Fruit fly (Drosophila melanogaster): Measurements from ENCODE around the gene CG9536.

Gene CG9536

dm6 chr2L:6476753-6477152 is at the start of gene CG9536:
CG9536 (minus strand) TSS chr2L:6476975.
- no peak for TF ChIP-seq Dll (optimal IDR thresholded peaks at IDR 0.05)
- TF ChIP-seq psq (optimal IDR thresholded peaks at IDR 0.05): no peak
- TF ChIP-seq EcR (GFP tag; optimal IDR thresholded peaks at IDR 0.05): no peak
- no peak for TF ChIP-seq CG8478 (optimal IDR thresholded peaks at IDR 0.05)
- no peak for TF ChIP-seq usp (GFP tag; optimal IDR thresholded peaks at IDR 0.05)

DNA sequence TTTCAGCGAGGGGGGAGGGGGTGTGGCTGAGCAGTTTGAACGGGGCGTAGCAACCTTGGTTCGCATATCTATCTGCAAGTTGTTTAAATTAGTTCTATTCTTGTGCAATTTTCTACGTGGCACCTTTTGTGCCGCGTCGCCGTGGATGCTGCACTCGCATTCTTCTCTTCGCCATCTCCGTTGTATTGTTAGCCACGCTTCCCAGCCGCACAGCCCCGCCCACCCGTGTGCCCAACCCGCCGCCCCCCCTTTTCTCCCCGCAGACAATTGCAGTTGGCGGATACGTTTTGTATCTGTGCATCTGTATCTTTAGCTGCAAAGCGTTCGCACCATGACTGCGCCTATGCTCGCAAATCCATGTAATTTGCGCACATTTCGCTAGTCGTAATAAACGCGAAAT is 37.2 kb upstream of the CG9536 start:
- no peak for TF ChIP-seq CG8478 (optimal IDR thresholded peaks at IDR 0.05)
- TF ChIP-seq pan (optimal IDR thresholded peaks at IDR 0.05): no peak
- no peak for TF ChIP-seq Dll (optimal IDR thresholded peaks at IDR 0.05)
- TF ChIP-seq usp (GFP tag; optimal IDR thresholded peaks at IDR 0.05): no peak
- TF ChIP-seq psq (optimal IDR thresholded peaks at IDR 0.05): no peak
- no peak for TF ChIP-seq EcR (GFP tag; optimal IDR thresholded peaks at IDR 0.05)

dm6 chr2L:6508666-6509065 is 31.9 kb upstream of the CG9536 start:
- TF ChIP-seq psq (optimal IDR thresholded peaks at IDR 0.05) (no peak), pan (optimal IDR thresholded peaks at IDR 0.05) (no peak), Dll (optimal IDR thresholded peaks at IDR 0.05) (no peak), usp (GFP tag; optimal IDR thresholded peaks at IDR 0.05) (no peak), EcR (GFP tag; optimal IDR thresholded peaks at IDR 0.05) (no peak), CG8478 (optimal IDR thresholded peaks at IDR 0.05) (no peak)

DNA sequence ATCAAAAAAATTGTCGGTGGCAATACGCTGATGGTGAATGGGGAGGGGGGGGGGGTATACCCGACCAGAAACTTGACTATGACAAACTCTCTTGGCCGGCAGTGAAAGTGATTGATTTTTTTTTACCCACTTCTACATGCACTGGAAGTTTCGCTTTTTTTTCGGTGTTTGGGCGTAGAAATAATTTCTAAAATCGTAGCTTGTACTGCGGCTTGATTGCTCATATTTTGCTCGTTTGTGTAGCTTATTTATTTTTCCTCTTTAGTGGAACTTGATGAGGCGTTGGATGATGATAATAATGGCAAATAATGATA is 26.9 kb upstream of the CG9536 start:
- TF ChIP-seq psq (optimal IDR thresholded peaks at IDR 0.05): no peak

DNA sequence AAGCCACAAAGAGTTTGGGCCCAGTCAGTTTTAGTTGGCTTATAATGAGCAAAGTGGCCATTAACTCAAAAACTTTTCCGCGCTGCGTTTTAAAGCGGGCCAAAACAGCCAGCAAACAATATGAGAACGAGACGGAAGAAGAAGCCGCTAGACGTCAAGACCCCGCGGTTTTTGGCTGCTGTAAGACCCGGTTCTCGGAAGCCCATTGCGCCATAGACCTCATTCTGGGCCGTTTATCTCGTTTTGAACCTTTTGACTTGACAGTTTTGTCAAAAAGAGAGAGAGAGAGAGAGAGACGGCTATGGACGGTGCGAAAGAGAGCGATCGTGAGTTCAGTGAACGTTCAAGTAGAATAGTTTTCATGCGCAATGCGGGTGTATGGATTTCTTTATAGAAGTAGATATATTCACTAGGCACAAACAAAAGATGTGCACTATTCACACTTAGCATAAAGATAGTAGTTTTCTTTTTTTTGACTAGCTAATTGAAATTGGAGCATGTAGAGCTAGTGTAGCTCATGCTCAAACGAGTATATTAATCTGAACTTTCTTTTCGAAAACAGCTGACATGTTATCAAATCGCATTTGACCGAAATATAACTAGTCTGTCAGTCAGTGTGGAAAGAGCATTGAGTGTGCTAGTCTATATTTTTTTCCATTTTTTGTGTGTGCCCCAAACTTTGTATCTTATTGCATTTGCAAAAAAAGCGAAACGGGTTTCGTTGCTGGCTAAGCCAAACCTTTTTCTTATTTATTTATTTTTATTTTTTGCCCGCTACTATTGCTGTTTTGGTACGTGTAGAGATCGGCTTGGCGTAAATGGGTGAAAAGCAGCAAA is 26.3 kb upstream of the CG9536 start:
- TF ChIP-seq pan (optimal IDR thresholded peaks at IDR 0.05) (no peak), Dll (optimal IDR thresholded peaks at IDR 0.05) (no peak), psq (optimal IDR thresholded peaks at IDR 0.05) (no peak), CG8478 (optimal IDR thresholded peaks at IDR 0.05) (no peak)

DNA sequence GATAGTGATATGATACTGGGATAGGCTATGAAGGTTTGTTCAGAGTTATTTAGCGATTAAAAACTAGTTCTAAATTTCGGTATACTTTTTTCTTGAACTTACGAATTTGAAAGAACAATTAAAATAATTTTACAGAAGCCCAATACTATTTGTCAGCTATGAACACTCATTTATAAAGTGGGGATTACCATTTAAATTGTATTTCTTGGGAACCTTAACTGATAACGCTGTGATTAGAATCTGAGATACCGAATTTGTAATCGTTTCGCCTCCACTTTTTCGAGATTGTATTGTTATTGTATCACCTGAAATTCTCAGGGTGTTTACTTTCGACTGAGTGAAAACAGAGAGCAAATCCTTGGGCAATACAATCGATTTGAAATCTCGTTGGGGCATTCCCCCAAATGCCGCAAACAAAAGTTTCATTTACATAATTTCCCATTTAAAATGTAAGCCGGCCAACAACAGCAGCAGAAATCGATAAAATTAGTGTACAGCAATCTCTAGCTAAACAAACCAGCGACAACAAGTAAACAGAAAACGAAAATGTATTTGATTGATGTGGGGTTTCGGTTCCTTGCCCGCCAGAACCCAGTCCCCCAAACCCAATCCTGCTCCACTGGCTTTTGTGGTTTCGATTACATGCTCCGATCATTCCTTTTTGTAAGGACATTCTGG is 24.0 kb upstream of the CG9536 start:
- no peak for TF ChIP-seq psq (optimal IDR thresholded peaks at IDR 0.05)
- TF ChIP-seq usp (GFP tag; optimal IDR thresholded peaks at IDR 0.05): no peak
- no peak for TF ChIP-seq pan (optimal IDR thresholded peaks at IDR 0.05)
- TF ChIP-seq CG8478 (optimal IDR thresholded peaks at IDR 0.05): no peak
- TF ChIP-seq Dll (optimal IDR thresholded peaks at IDR 0.05): no peak
- TF ChIP-seq EcR (GFP tag; optimal IDR thresholded peaks at IDR 0.05): no peak

DNA sequence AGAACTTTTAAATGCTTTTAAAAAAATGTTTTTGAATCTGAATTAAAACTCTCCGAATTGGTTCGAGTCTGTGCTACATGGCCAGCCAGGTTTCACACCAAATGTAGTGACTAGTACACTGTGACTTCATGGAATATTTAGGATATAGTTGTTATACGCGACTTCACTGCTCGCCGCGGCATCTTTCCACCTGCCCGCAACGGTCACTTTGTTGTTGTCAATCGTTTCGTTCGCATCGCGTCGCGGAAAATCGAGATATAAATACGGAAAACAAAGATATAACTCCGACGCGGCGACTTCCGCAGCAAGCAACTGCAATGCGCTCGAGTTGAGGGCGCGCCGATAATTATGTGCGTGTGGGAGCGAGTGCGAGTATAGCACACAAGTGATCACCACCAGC is 21.7 kb upstream of the CG9536 start, which contains the start of gene CG31637:
Gene CG31637 (plus strand): TSS at position 200 of the 400 bp plus-strand sequence.
- TF ChIP-seq EcR (GFP tag; optimal IDR thresholded peaks at IDR 0.05) (no peak), CG8478 (optimal IDR thresholded peaks at IDR 0.05) (no peak), Dll (optimal IDR thresholded peaks at IDR 0.05) (no peak), psq (optimal IDR thresholded peaks at IDR 0.05) (no peak)

dm6 chr2L:6496753-6497152 is 20.0 kb upstream of the CG9536 start, which contains the start of gene CG9550:
CG9550 (plus strand) TSS chr2L:6497053.
- no peak for TF ChIP-seq EcR (GFP tag; optimal IDR thresholded peaks at IDR 0.05)

dm6 chr2L:6494405-6494816 is 17.6 kb upstream of the CG9536 start, which contains the start of gene CG9547:
CG9547 (minus strand) TSS chr2L:6494532.
- TF ChIP-seq EcR (GFP tag; optimal IDR thresholded peaks at IDR 0.05) (no peak), pan (optimal IDR thresholded peaks at IDR 0.05) (no peak), CG8478 (optimal IDR thresholded peaks at IDR 0.05) (no peak), usp (GFP tag; optimal IDR thresholded peaks at IDR 0.05) (no peak), Dll (optimal IDR thresholded peaks at IDR 0.05) (no peak), psq (optimal IDR thresholded peaks at IDR 0.05) (no peak)

dm6 chr2L:6490783-6491249 is 14.0 kb upstream of the CG9536 start, which contains the start of the genes Phf5a and CG31638:
Phf5a (minus strand) TSS chr2L:6490843.
CG31638 (plus strand) TSS chr2L:6491061.
- TF ChIP-seq CG8478 (optimal IDR thresholded peaks at IDR 0.05): no peak
- TF ChIP-seq pan (optimal IDR thresholded peaks at IDR 0.05): no peak
- TF ChIP-seq EcR (GFP tag; optimal IDR thresholded peaks at IDR 0.05): no peak
- no peak for TF ChIP-seq Dll (optimal IDR thresholded peaks at IDR 0.05)
- TF ChIP-seq usp (GFP tag; optimal IDR thresholded peaks at IDR 0.05): no peak
- TF ChIP-seq psq (optimal IDR thresholded peaks at IDR 0.05): no peak

DNA sequence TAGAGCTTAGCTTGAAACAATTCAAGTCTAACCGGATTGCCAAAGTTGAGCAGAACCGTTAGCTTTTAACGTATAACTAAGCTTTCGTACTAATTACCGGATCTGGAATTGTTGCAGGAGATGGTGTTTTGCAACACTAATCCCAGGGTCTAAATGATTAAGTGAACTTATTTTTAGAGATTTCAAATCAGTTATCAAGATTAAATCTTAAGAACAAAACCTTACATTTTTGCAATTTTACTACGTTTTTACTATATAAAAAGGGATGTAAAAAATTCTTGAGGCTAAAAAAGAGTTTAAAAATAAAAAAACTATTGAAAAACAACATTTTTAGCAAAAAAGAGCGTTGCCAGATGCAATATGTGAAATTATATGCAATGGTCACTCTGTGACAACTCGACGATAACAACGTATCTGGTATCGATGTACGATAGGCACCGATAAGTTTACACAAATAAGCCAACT is 11.9 kb upstream of the CG9536 start, which contains the start of the genes KFase and epsilonCOP:
Gene KFase (minus strand): TSS at position 81 of the 465 bp plus-strand sequence.
Gene epsilonCOP (plus strand): TSS at position 415 of the 465 bp plus-strand sequence.
- no peak for TF ChIP-seq psq (optimal IDR thresholded peaks at IDR 0.05)
- no peak for TF ChIP-seq usp (GFP tag; optimal IDR thresholded peaks at IDR 0.05)
- no peak for TF ChIP-seq pan (optimal IDR thresholded peaks at IDR 0.05)

- TF ChIP-seq usp (GFP tag; optimal IDR thresholded peaks at IDR 0.05) (no peak), Dll (optimal IDR thresholded peaks at IDR 0.05) (no peak), psq (optimal IDR thresholded peaks at IDR 0.05) (no peak), EcR (GFP tag; optimal IDR thresholded peaks at IDR 0.05) (no peak), CG8478 (optimal IDR thresholded peaks at IDR 0.05) (no peak), pan (optimal IDR thresholded peaks at IDR 0.05) (no peak)
These were observed 4.5 kb upstream of the CG9536 start for dm6 chr2L:6481310-6481738.
